Fruit fly (Drosophila melanogaster) whole organism, adult: ENCODE data around the gene Blm.

Experiments
- CG11617 ChIP-seq: fragments of 200-800 bp; sonication (Bioruptor generic); optimal IDR thresholded peaks from 2 replicates; lab custom pipeline; 2017; ENCODE audit warnings: mild to moderate bottlenecking, missing biosample characterization, missing genetic modification reagents, missing genetic modification characterization
- CG12768 ChIP-seq: fragments of 200-800 bp; sonication (Bioruptor generic); optimal IDR thresholded peaks from 2 replicates; lab custom pipeline; 2017; ENCODE audit warnings: missing biosample characterization, missing genetic modification characterization, mild to moderate bottlenecking, moderate library complexity, missing genetic modification reagents
- CG14711 ChIP-seq: fragments of 200-800 bp; sonication (Bioruptor generic); optimal IDR thresholded peaks from 2 replicates; lab custom pipeline; 2018; ENCODE audit warnings: missing biosample characterization, mild to moderate bottlenecking, missing genetic modification characterization, moderate library complexity
- CG1620 ChIP-seq: fragments of 200-800 bp; sonication (Bioruptor generic); optimal IDR thresholded peaks from 2 replicates; lab custom pipeline; 2016; ENCODE audit warnings: missing biosample characterization, missing genetic modification characterization
- CG33017 ChIP-seq: fragments of 200-800 bp; sonication (Bioruptor generic); optimal IDR thresholded peaks from 2 replicates; lab custom pipeline; 2018; ENCODE audit warnings: missing biosample characterization, mild to moderate bottlenecking, missing genetic modification characterization, moderate library complexity
- CG5204 ChIP-seq: fragments of 200-800 bp; sonication (Bioruptor generic); optimal IDR thresholded peaks from 2 replicates; lab custom pipeline; 2016; ENCODE audit warnings: missing biosample characterization, missing genetic modification characterization
- CG7045 ChIP-seq: fragments of 200-800 bp; sonication (Bioruptor generic); optimal IDR thresholded peaks from 2 replicates; lab custom pipeline; 2017; ENCODE audit warnings: missing biosample characterization, mild to moderate bottlenecking, missing genetic modification characterization
- CG7101 ChIP-seq: fragments of 200-800 bp; sonication (Bioruptor generic); optimal IDR thresholded peaks from 2 replicates; lab custom pipeline; 2018; ENCODE audit warnings: missing biosample characterization, mild to moderate bottlenecking, missing genetic modification characterization, moderate library complexity
- Clk ChIP-seq: fragments of 200-800 bp; sonication (Bioruptor generic); optimal IDR thresholded peaks from 2 replicates; lab custom pipeline; 2017; ENCODE audit warnings: missing biosample characterization, missing genetic modification characterization
- Crg-1 ChIP-seq: fragments of 200-800 bp; sonication (Bioruptor generic); optimal IDR thresholded peaks from 2 replicates; lab custom pipeline; 2016; ENCODE audit warnings: missing biosample characterization, missing genetic modification characterization
- Hr96 ChIP-seq: fragments of 200-800 bp; sonication (Bioruptor generic); optimal IDR thresholded peaks from 2 replicates; lab custom pipeline; 2016; ENCODE audit warnings: missing biosample characterization, missing genetic modification characterization
- Mnt ChIP-seq: fragments of 200-800 bp; sonication (Bioruptor generic); optimal IDR thresholded peaks from 2 replicates; lab custom pipeline; 2016; ENCODE audit warnings: missing biosample characterization, mild to moderate bottlenecking, missing genetic modification characterization
- bab1 ChIP-seq: fragments of 200-800 bp; sonication (Bioruptor generic); optimal IDR thresholded peaks from 3 replicates; lab custom pipeline; 2019; ENCODE audit warnings: missing biosample characterization, mild to moderate bottlenecking, missing genetic modification characterization, moderate library complexity
- cic ChIP-seq: fragments of 200-800 bp; sonication (Bioruptor generic); optimal IDR thresholded peaks from 2 replicates; lab custom pipeline; 2017; ENCODE audit warnings: missing biosample characterization, mild to moderate bottlenecking, missing genetic modification characterization, moderate library complexity
- cnc ChIP-seq, 2 experiments: fragments of >200 bp; optimal IDR thresholded peaks; 2 replicates each; lab custom pipeline; 2017
- kay ChIP-seq: fragments of 200-800 bp; sonication (Bioruptor generic); peaks from one replicate; lab custom pipeline; 2016; ENCODE audit warnings: missing biosample characterization, missing genetic modification characterization, borderline replicate concordance
- ovo ChIP-seq: fragments of 200-800 bp; sonication (Bioruptor generic); optimal IDR thresholded peaks from 2 replicates; lab custom pipeline; 2016; ENCODE audit warnings: missing biosample characterization, missing genetic modification characterization
- pad ChIP-seq: fragments of 200-800 bp; sonication (Bioruptor generic); optimal IDR thresholded peaks from 3 replicates; lab custom pipeline; 2017; ENCODE audit warnings: missing biosample characterization, missing genetic modification characterization, mild to moderate bottlenecking, moderate library complexity, missing genetic modification reagents
- tj ChIP-seq: fragments of 200-800 bp; sonication (Bioruptor generic); optimal IDR thresholded peaks from 3 replicates; lab custom pipeline; 2017; ENCODE audit warnings: missing biosample characterization, mild to moderate bottlenecking, missing genetic modification characterization, moderate library complexity
- toe ChIP-seq: fragments of 200-800 bp; sonication (Bioruptor generic); optimal IDR thresholded peaks from 2 replicates; lab custom pipeline; 2016; ENCODE audit warnings: missing biosample characterization, missing genetic modification characterization

Blm gene

DNA sequence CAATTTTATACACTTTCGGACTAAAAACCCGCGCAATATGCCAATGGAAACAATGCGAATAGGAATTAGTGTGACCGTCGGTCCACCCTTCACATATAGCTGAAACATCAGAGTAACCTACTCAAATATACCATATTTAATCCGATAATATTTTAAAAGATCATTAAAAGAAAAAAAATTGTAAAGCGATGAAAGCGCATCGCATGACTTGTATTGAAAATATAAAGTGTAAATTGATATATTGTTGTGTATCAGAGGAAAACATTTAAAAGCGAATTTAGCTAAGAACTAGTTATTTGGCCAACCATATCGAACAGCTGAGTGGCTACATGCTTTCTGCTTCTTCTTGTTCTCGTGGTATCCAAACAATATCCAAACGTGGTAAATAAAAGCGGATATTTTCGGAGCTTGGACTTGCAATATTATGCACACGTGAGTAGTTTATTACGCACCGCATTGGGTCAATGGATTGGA, at the start of gene Blm, which contains the start of gene CG14722:
TSS of gene Blm (minus strand) at position 54 of the 474 bp plus-strand sequence.
TSS of gene CG14722 (plus strand) at position 161 of the 474 bp plus-strand sequence.
- TF ChIP-seq cic (GFP tag; lab: Kevin White, UChicago) (no peak), Hr96 (GFP tag; lab: Kevin White, UChicago) (no peak), Mnt (GFP tag; lab: Kevin White, UChicago) (peak; percentile 64), CG12768 (GFP tag; lab: Kevin White, UChicago) (no peak), CG33017 (no peak), Crg-1 (no peak), ovo (no peak), CG7045 (GFP tag; lab: Kevin White, UChicago) (no peak), CG11617 (GFP tag; lab: Kevin White, UChicago) (peak; percentile 10), Clk (no peak), CG1620 (GFP tag; lab: Kevin White, UChicago) (peak; percentile 28), kay (GFP tag; lab: Kevin White, UChicago) (no peak), toe (GFP tag; lab: Kevin White, UChicago) (no peak), CG14711 (tag; lab: Kevin White, UChicago) (peak; percentile 28), bab1 (GFP tag; lab: Kevin White, UChicago) (peak; percentile 60)

DNA sequence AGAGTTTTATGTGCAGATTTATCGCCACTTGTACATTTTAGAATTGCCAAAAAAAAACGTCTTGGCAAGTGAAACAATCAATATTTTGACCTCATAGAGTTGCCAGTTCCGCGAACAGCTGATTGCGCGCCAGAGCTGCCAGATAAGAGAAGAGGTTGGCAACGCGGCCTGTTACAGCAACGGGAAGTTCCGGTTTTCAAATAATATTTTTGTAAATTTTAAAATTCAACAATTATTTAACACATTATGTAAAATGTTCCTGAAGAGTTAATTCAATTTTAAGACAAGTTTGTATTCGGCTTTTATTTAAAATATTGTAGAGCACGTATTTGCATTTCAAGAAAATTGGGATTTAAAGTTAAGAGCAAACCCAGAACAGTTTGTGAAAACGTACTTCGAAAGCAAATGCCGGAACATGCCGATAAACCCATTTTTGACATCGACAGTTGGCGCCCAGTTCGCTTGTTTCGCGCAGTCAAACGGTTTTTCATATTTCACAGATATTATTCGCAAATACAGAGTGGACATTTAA, 45.2 kb upstream of the Blm start, which contains the start of the genes prd1 and HisCl1:
TSS of gene prd1 (minus strand) at position 320 of the 532 bp plus-strand sequence.
TSS of gene HisCl1 (plus strand) at position 482 of the 532 bp plus-strand sequence.
- peak; percentile 75 for TF ChIP-seq CG7045 (GFP tag; lab: Kevin White, UChicago)
- peak; percentile 63 for TF ChIP-seq CG33017
- peak; percentile 38 for TF ChIP-seq tj
- peak; percentile 26 for TF ChIP-seq cic (GFP tag; lab: Kevin White, UChicago)
- peak; percentile 79 for TF ChIP-seq CG7101 (tag; lab: Kevin White, UChicago)
- no peak for TF ChIP-seq toe (GFP tag; lab: Kevin White, UChicago)
- peak; percentile 76 for TF ChIP-seq Crg-1
- peak; percentile 62 for TF ChIP-seq Clk
- peak; percentile 43 for TF ChIP-seq CG12768 (GFP tag; lab: Kevin White, UChicago)
- TF ChIP-seq pad = peak; percentile 65
- no peak for TF ChIP-seq kay (GFP tag; lab: Kevin White, UChicago)
- TF ChIP-seq bab1 (GFP tag; lab: Kevin White, UChicago) = peak; percentile 68
- peak; percentile 63 for TF ChIP-seq ovo
- no peak for TF ChIP-seq Hr96 (GFP tag; lab: Kevin White, UChicago)
- peak; percentile 75 for TF ChIP-seq CG1620 (GFP tag; lab: Kevin White, UChicago)
- TF ChIP-seq CG11617 (GFP tag; lab: Kevin White, UChicago) = peak; percentile 80
- TF ChIP-seq CG5204 (GFP tag; lab: Kevin White, UChicago) = no peak
- TF ChIP-seq CG14711 (tag; lab: Kevin White, UChicago) = peak; percentile 82
- TF ChIP-seq cnc (optimal IDR thresholded peaks at IDR 0.05; lab: Kevin White, UChicago) = no peak
- peak; percentile 66 for TF ChIP-seq Mnt (GFP tag; lab: Kevin White, UChicago)

DNA sequence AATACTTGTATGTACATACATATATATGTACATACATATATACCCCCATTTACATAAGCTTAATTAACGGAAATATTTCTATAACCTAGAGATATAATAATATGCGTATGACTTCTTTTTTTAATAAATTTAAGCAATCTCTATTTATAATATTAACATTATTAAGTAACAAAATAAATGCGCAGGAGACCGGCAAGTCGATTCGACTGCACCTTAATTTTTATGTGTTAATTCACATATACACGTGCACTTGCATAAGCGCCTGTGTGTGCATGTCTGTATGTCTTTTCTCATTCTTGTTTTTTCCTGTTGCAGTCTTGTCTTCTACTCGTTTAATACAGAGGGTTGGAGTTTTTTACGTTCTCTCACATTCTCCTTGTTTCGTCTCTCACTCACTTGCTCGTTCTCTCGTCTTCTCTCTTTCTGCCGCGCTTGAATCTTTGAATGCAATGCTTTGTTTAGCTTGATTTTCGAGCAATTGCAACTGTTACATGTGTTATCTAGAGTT, 38.7 kb upstream of the Blm start:
- TF ChIP-seq tj (peak; percentile 77), kay (GFP tag; lab: Kevin White, UChicago) (no peak), Hr96 (GFP tag; lab: Kevin White, UChicago) (peak; percentile 15), cnc (optimal IDR thresholded peaks at IDR 0.05; lab: Kevin White, UChicago) (no peak), CG14711 (tag; lab: Kevin White, UChicago) (peak; percentile 86), toe (GFP tag; lab: Kevin White, UChicago) (peak; percentile 66), cic (GFP tag; lab: Kevin White, UChicago) (peak; percentile 60), CG1620 (GFP tag; lab: Kevin White, UChicago) (peak; percentile 63), Clk (peak; percentile 83), CG7045 (GFP tag; lab: Kevin White, UChicago) (peak; percentile 91), Crg-1 (peak; percentile 67), bab1 (GFP tag; lab: Kevin White, UChicago) (peak; percentile 89), CG11617 (GFP tag; lab: Kevin White, UChicago) (peak; percentile 90), CG33017 (peak; percentile 93), ovo (peak; percentile 33), CG12768 (GFP tag; lab: Kevin White, UChicago) (peak; percentile 85), CG7101 (tag; lab: Kevin White, UChicago) (peak; percentile 93), Mnt (GFP tag; lab: Kevin White, UChicago) (peak; percentile 59), pad (peak; percentile 79), CG5204 (GFP tag; lab: Kevin White, UChicago) (no peak)

DNA sequence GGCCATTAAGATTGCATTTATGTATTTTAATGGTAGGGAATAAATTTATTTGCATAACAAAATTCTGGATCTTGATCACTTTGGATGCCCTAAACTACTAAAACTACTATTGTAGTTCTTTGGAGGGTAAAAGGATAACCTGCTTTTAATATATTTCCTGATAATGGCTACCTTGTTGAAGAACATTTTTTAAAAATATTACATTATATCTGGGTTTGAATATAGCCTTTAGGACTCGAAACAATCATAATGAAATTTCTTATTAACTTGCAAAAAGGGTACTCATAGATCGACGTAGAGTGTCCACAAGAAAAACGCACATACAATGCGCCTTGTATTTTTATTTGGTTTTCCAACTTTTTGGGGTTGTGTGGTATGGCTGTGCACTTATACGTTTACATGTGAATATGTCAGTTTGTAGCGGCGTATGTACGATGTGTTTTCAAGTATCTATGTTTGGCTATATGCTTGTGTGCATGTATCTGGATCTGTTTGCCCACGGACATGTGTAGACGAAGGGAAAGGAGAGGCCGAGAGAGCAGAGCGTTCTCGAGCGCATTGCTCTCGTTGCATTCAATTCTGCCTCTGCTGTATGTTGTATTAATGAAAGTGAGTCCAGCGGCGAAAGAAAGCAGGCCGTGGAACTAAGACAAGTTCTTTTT, 37.9 kb upstream of the Blm start:
- TF ChIP-seq CG14711 (tag; lab: Kevin White, UChicago) = peak; percentile 38
- no peak for TF ChIP-seq Mnt (GFP tag; lab: Kevin White, UChicago)
- TF ChIP-seq CG33017 = peak; percentile 14
- TF ChIP-seq ovo = no peak
- TF ChIP-seq toe (GFP tag; lab: Kevin White, UChicago) = peak; percentile 9
- TF ChIP-seq Crg-1 = no peak
- TF ChIP-seq Hr96 (GFP tag; lab: Kevin White, UChicago) = no peak
- TF ChIP-seq CG12768 (GFP tag; lab: Kevin White, UChicago) = no peak
- no peak for TF ChIP-seq cic (GFP tag; lab: Kevin White, UChicago)
- no peak for TF ChIP-seq tj
- TF ChIP-seq pad = no peak
- peak; percentile 85 for TF ChIP-seq kay (GFP tag; lab: Kevin White, UChicago)
- no peak for TF ChIP-seq CG5204 (GFP tag; lab: Kevin White, UChicago)
- TF ChIP-seq Clk = no peak

DNA sequence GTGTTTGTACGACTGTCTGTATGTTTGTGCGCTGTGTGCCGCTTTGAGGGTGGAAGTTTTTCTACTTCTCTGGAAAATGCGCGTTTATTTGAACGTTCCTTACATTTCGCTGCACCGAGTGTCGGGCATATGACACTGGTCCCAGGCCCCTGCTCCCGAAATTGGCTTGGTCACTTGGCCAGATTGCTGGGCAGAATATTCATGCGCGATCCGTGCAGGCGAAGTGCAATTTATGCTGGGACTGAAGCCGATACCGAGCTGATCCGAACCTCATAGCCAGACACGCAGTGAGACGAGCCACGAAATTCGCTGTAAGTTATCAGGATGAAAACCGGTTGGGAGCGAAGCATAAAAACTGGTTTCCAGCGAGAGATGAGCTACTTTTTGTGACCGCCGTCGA, 37.3 kb upstream of the Blm start:
- no peak for TF ChIP-seq CG7045 (GFP tag; lab: Kevin White, UChicago)
- TF ChIP-seq Hr96 (GFP tag; lab: Kevin White, UChicago) = peak; percentile 14
